Worm (Caenorhabditis elegans): Measurements from ENCODE around the gene F22H10.3.

DNA sequence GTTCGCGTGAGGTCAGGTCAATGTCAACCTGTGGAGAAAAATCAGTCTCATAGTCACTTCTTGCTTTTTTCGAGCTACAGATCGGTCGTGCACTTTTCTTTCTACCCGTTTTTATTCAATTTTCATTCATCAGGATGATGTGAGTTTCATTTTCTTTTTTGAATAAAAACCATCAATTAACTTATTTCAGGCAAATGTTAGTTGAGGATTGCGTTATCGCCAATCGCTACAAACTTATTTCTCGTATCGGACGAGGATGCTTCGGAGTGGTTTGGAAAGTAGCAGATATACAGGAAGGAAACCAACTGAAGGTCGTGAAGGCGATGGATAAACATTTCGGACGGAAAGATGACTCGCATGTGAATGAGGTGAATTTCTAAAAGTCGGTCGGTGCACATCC is 24.7 kb upstream of the F22H10.3 start, which contains the start of gene F22H10.1:
- TF ChIP-seq aly-2 (tag; optimal IDR thresholded peaks at IDR 0.05) = no peak
- no peak for TF ChIP-seq nhr-12 (tag; optimal IDR thresholded peaks at IDR 0.05)

Data from whole organism, L3 larva.